Fruit fly (Drosophila melanogaster): ENCODE measurements around the gene fy.

Gene fy

dm6 chr2L:8362273-8362954 is 40.7 kb downstream of the fy start, which contains the start of gene CG7627 (continued):
- TF ChIP-seq CG14710 (tag; optimal IDR thresholded peaks at IDR 0.05) (peak; percentile 51), esg (GFP tag; conservative IDR thresholded peaks at IDR 0.05) (peak; percentile 77), CG10979 (tag; optimal IDR thresholded peaks at IDR 0.05) (peak; percentile 78), HLH4C (GFP tag; IDR thresholded peaks at IDR 0.05; ENCODE audit: partially characterized antibody) (no peak), fd64A (GFP tag; optimal IDR thresholded peaks at IDR 0.05) (no peak), CG16779 (GFP tag; IDR thresholded peaks at IDR 0.05) (0 out of 2 replicates have a peak, but pooled peaks have one; percentile 34), CG6175 (GFP tag; IDR thresholded peaks at IDR 0.05) (peak; percentile 74; the same call in 2 of the 3 replicates), CG12744 (GFP tag; optimal IDR thresholded peaks at IDR 0.05) (peak; percentile 6), prd (optimal IDR thresholded peaks at IDR 0.05) (no peak), prd (GFP tag; IDR thresholded peaks at IDR 0.05) (peak; percentile 81), sr (GFP tag; IDR thresholded peaks at IDR 0.05) (peak; percentile 22; the same call in 1 of the 3 replicates), en (GFP tag; optimal IDR thresholded peaks at IDR 0.05) (no peak), CG7839 (tag; optimal IDR thresholded peaks at IDR 0.05) (peak; percentile 80), C15 (GFP tag; IDR thresholded peaks at IDR 0.05) (0 out of 3 replicates have a peak, but pooled peaks have one; percentile 52), CG11723 (GFP tag; optimal IDR thresholded peaks at IDR 0.05) (peak; percentile 50), CG17328 (GFP tag; IDR thresholded peaks at IDR 0.05) (peak; percentile 80), luna (GFP tag; optimal IDR thresholded peaks at IDR 0.05) (peak; percentile 1), CG31388 (GFP tag; optimal IDR thresholded peaks at IDR 0.05) (no peak), MTF-1 (GFP tag; optimal IDR thresholded peaks at IDR 0.05; ENCODE audit: borderline replicate concordance) (peak; percentile 29), mirr (GFP tag; optimal IDR thresholded peaks at IDR 0.05) (no peak), Usf (GFP tag; optimal IDR thresholded peaks at IDR 0.05) (peak; percentile 51), CG13123 (GFP tag; optimal IDR thresholded peaks at IDR 0.05) (no peak), CG1024 (GFP tag; IDR thresholded peaks at IDR 0.05) (peak; percentile 46; the same call in 1 of the 2 replicates), dati (GFP tag; IDR thresholded peaks at IDR 0.05) (peak; percentile 61; the same call in 1 of the 2 replicates), amos (GFP tag; IDR thresholded peaks at IDR 0.05; ENCODE audit: partially characterized antibody) (peak; percentile 27; the same call in 1 of the 2 replicates), gsb-n (tag; optimal IDR thresholded peaks at IDR 0.05) (peak; percentile 19), CG3065 (GFP tag; optimal IDR thresholded peaks at IDR 0.05) (no peak), onecut (GFP tag; IDR thresholded peaks at IDR 0.05) (peak; percentile 54), jing (GFP tag; optimal IDR thresholded peaks at IDR 0.05) (peak; percentile 13), Mad (GFP tag; optimal IDR thresholded peaks at IDR 0.05) (no peak), psq (GFP tag; optimal IDR thresholded peaks at IDR 0.05) (no peak), Fer1 (GFP tag; optimal IDR thresholded peaks at IDR 0.05) (peak; percentile 86), ken (GFP tag; IDR thresholded peaks at IDR 0.05) (0 out of 3 replicates have a peak, but pooled peaks have one; percentile 53), CG14860 (GFP tag; IDR thresholded peaks at IDR 0.05; ENCODE audit: partially characterized antibody) (no peak), CG4730 (GFP tag; IDR thresholded peaks at IDR 0.05) (peak; percentile 67), hbn (GFP tag; IDR thresholded peaks at IDR 0.05; ENCODE audit: partially characterized antibody) (no peak), cad (GFP tag; optimal IDR thresholded peaks at IDR 0.05) (no peak), ssp (GFP tag; IDR thresholded peaks at IDR 0.05) (peak; percentile 58), CG2889 (GFP tag; IDR thresholded peaks at IDR 0.05) (peak; percentile 50; the same call in 1 of the 3 replicates), p53 (GFP tag; optimal IDR thresholded peaks at IDR 0.05) (peak; percentile 9), CG18764 (GFP tag; optimal IDR thresholded peaks at IDR 0.05) (no peak), Drgx (GFP tag; IDR thresholded peaks at IDR 0.05) (peak; percentile 76), slou (GFP tag; optimal IDR thresholded peaks at IDR 0.05) (peak; percentile 17), CG5245 (GFP tag; optimal IDR thresholded peaks at IDR 0.05) (peak; percentile 61), br (optimal IDR thresholded peaks at IDR 0.05) (no peak), Hr39 (optimal IDR thresholded peaks at IDR 0.05) (no peak), CG11247 (GFP tag; IDR thresholded peaks at IDR 0.05) (peak; percentile 88), Hsf (GFP tag; optimal IDR thresholded peaks at IDR 0.05) (peak; percentile 74), CG7745 (tag; optimal IDR thresholded peaks at IDR 0.05) (no peak), Antp (GFP tag; optimal IDR thresholded peaks at IDR 0.05) (peak; percentile 70), pum (GFP tag; optimal IDR thresholded peaks at IDR 0.05) (peak; percentile 63)
